Fruit fly (Drosophila melanogaster): Measurements from ENCODE around the gene PSMG1.

Gene PSMG1

DNA sequence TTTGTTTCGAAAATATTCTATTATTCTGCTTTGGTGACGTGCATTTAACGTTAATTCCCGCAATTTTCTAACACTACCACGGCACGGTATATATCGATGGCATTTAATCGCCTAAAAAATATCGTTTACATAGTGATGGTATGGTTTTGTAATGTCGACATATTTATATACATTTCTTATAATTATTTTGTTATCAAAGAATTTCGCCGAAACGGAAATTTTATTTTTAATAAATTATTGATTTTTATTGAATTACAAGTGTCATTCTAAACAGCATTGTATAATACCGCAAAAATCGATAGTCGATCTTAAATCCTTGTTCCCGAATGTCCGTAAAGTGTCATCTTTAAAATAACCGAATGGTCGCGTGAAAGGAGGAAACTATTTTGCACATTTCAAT lies 30.3 kb upstream of the PSMG1 start, which contains the start of the genes Sec20 and dgrn (continued):
- TF ChIP-seq stwl (tag; optimal IDR thresholded peaks at IDR 0.05) (peak; percentile 90), prd (optimal IDR thresholded peaks at IDR 0.05) (no peak), prd (GFP tag; IDR thresholded peaks at IDR 0.05) (peak; percentile 75), aop (GFP tag; IDR thresholded peaks at IDR 0.05) (no peak), tup (GFP tag; optimal IDR thresholded peaks at IDR 0.05) (peak; percentile 37), sens-2 (GFP tag; IDR thresholded peaks at IDR 0.05) (no peak), gro (GFP tag; optimal IDR thresholded peaks at IDR 0.05) (peak; percentile 6), nerfin-2 (GFP tag; IDR thresholded peaks at IDR 0.05; ENCODE audit: partially characterized antibody) (peak; percentile 84), CG14667 (GFP tag; IDR thresholded peaks at IDR 0.05) (no peak), CG6683 (GFP tag; optimal IDR thresholded peaks at IDR 0.05) (no peak), slp2 (GFP tag; optimal IDR thresholded peaks at IDR 0.05) (no peak), HmgD (GFP tag; optimal IDR thresholded peaks at IDR 0.05) (no peak), CG13287 (GFP tag; IDR thresholded peaks at IDR 0.05; ENCODE audit: partially characterized antibody) (peak; percentile 95), fd96Cb (tag; optimal IDR thresholded peaks at IDR 0.05) (peak; percentile 31), Lhr (GFP tag; optimal IDR thresholded peaks at IDR 0.05) (peak; percentile 50), jigr1 (GFP tag; IDR thresholded peaks at IDR 0.05) (no peak), CG10366 (GFP tag; IDR thresholded peaks at IDR 0.05) (peak; percentile 18; the same call in 1 of the 2 replicates), caup (GFP tag; optimal IDR thresholded peaks at IDR 0.05; ENCODE audit: severe bottlenecking) (peak; percentile 54), CG4820 (GFP tag; optimal IDR thresholded peaks at IDR 0.05) (peak; percentile 57), CG8924 (tag; optimal IDR thresholded peaks at IDR 0.05) (peak; percentile 73), Dbx (GFP tag; IDR thresholded peaks at IDR 0.05) (peak; percentile 81), CrebB (tag; optimal IDR thresholded peaks at IDR 0.05) (peak; percentile 6), Xrp1 (GFP tag; IDR thresholded peaks at IDR 0.05) (peak; percentile 73), fru (optimal IDR thresholded peaks at IDR 0.05) (no peak), CG10274 (GFP tag; optimal IDR thresholded peaks at IDR 0.05) (no peak), CG4854 (GFP tag; optimal IDR thresholded peaks at IDR 0.05) (peak; percentile 50), CG7786 (GFP tag; optimal IDR thresholded peaks at IDR 0.05) (peak; percentile 39), CG6175 (GFP tag; IDR thresholded peaks at IDR 0.05) (no peak), BEAF-32 (GFP tag; optimal IDR thresholded peaks at IDR 0.05) (peak; percentile 96), CG18599 (GFP tag; optimal IDR thresholded peaks at IDR 0.05) (peak; percentile 67), insv (GFP tag; optimal IDR thresholded peaks at IDR 0.05) (peak in 1 of 2 experiments; percentile 44), pnt (GFP tag; optimal IDR thresholded peaks at IDR 0.05) (peak; percentile 11), scrt (GFP tag; optimal IDR thresholded peaks at IDR 0.05) (no peak), gsb-n (tag; optimal IDR thresholded peaks at IDR 0.05) (no peak), CG6689 (GFP tag; IDR thresholded peaks at IDR 0.05) (peak; percentile 47; the same call in 1 of the 2 replicates), CG15011 (GFP tag; optimal IDR thresholded peaks at IDR 0.05) (no peak), fd64A (GFP tag; optimal IDR thresholded peaks at IDR 0.05) (no peak), Vsx1 (GFP tag; optimal IDR thresholded peaks at IDR 0.05) (no peak), dan (GFP tag; IDR thresholded peaks at IDR 0.05) (no peak), nom (GFP tag; optimal IDR thresholded peaks at IDR 0.05) (no peak), phol (tag; optimal IDR thresholded peaks at IDR 0.05) (peak; percentile 87), Hey (tag; optimal IDR thresholded peaks at IDR 0.05) (no peak), Mad (GFP tag; optimal IDR thresholded peaks at IDR 0.05) (peak; percentile 48), CG12236 (GFP tag; optimal IDR thresholded peaks at IDR 0.05) (no peak), so (GFP tag; IDR thresholded peaks at IDR 0.05) (no peak; the same call in 2 of the 3 replicates), mam (GFP tag; optimal IDR thresholded peaks at IDR 0.05) (peak; percentile 51), fu2 (GFP tag; optimal IDR thresholded peaks at IDR 0.05) (no peak), CG9609 (GFP tag; optimal IDR thresholded peaks at IDR 0.05) (peak; percentile 37), CG15269 (tag; optimal IDR thresholded peaks at IDR 0.05) (peak; percentile 62), CG9876 (GFP tag; optimal IDR thresholded peaks at IDR 0.05) (no peak), hth (optimal IDR thresholded peaks at IDR 0.05) (no peak), CG1792 (GFP tag; optimal IDR thresholded peaks at IDR 0.05) (no peak)

Measured in whole organism, embryonic.